ENCODE assay signal across 5 fruit fly cellular contexts in genomic region chrX:14840417-14840872, dm6.
A peak's percentile ranks its signal among the peaks of the same experiment; 100 is the strongest.
TF ChIP-seq lines count a peak whose summit lies in the region.

No protein-coding gene starts in this region.

- no peak for TF ChIP-seq CTCF in whole organism, embryonic (GFP tag; optimal IDR thresholded peaks at IDR 0.05; lab: Kevin White, UChicago)

TF ChIP-seq in whole organism, adult, 20 proteins besides CTCF, POLR2A, EP300 and RAD21:
- TF ChIP-seq Mnt (GFP tag; optimal IDR thresholded peaks at IDR 0.05; lab: Kevin White, UChicago) (no peak), kay (GFP tag; lab: Kevin White, UChicago; ENCODE audit: borderline replicate concordance) (peak; percentile 93), CG14711 (tag; optimal IDR thresholded peaks at IDR 0.05; lab: Kevin White, UChicago) (peak; percentile 37), bab1 (GFP tag; optimal IDR thresholded peaks at IDR 0.05; lab: Kevin White, UChicago) (peak; percentile 10), CG33017 (tag; optimal IDR thresholded peaks at IDR 0.05; lab: Kevin White, UChicago) (peak; percentile 15), toe (GFP tag; optimal IDR thresholded peaks at IDR 0.05; lab: Kevin White, UChicago) (no peak), CG7101 (tag; optimal IDR thresholded peaks at IDR 0.05; lab: Kevin White, UChicago) (peak; percentile 37)

TF ChIP-seq in whole organism, embryonic, 481 proteins besides CTCF, POLR2A, EP300 and RAD21 (continues in another document):
- TF ChIP-seq CG17328 (GFP tag; IDR thresholded peaks at IDR 0.05; lab: Robert Waterston, UW) = peak; percentile 23; the same call in 1 of the 2 replicates
- no peak for TF ChIP-seq CG6654 (GFP tag; optimal IDR thresholded peaks at IDR 0.05; lab: Kevin White, UChicago)
- no peak for TF ChIP-seq CG6272 (GFP tag; IDR thresholded peaks at IDR 0.05; lab: Robert Waterston, UW)
- TF ChIP-seq Ravus (GFP tag; IDR thresholded peaks at IDR 0.05; lab: Robert Waterston, UW) = no peak
- peak; percentile 67 for TF ChIP-seq CoRest (tag; optimal IDR thresholded peaks at IDR 0.05; lab: Kevin White, UChicago)
- TF ChIP-seq Nf-YB (GFP tag; optimal IDR thresholded peaks at IDR 0.05; lab: Kevin White, UChicago) = peak; percentile 3
- no peak for TF ChIP-seq CG8765 (GFP tag; IDR thresholded peaks at IDR 0.05; lab: Robert Waterston, UW)
- no peak for TF ChIP-seq Tbp (GFP tag; optimal IDR thresholded peaks at IDR 0.05; lab: Kevin White, UChicago)
- no peak for TF ChIP-seq CG3065 (GFP tag; optimal IDR thresholded peaks at IDR 0.05; lab: Kevin White, UChicago)
- TF ChIP-seq CG12744 (GFP tag; optimal IDR thresholded peaks at IDR 0.05; lab: Kevin White, UChicago) = no peak
- peak; percentile 56 for TF ChIP-seq CG7556 (GFP tag; optimal IDR thresholded peaks at IDR 0.05; lab: Kevin White, UChicago)
- peak; percentile 49 for TF ChIP-seq Rfx (GFP tag; IDR thresholded peaks at IDR 0.05; lab: Robert Waterston, UW)
- TF ChIP-seq hth (optimal IDR thresholded peaks at IDR 0.05; lab: Kevin White, UChicago) = no peak
- TF ChIP-seq CG42726 (GFP tag; IDR thresholded peaks at IDR 0.05; lab: Robert Waterston, UW; ENCODE audit: partially characterized antibody) = no peak
- TF ChIP-seq CG11093 (GFP tag; IDR thresholded peaks at IDR 0.05; lab: Robert Waterston, UW) = no peak
- TF ChIP-seq Mes4 (GFP tag; optimal IDR thresholded peaks at IDR 0.05; lab: Kevin White, UChicago) = no peak
- no peak for TF ChIP-seq CG4328 (GFP tag; optimal IDR thresholded peaks at IDR 0.05; lab: Kevin White, UChicago)
- TF ChIP-seq salm (tag; optimal IDR thresholded peaks at IDR 0.05; lab: Kevin White, UChicago) = no peak
- no peak for TF ChIP-seq nau (GFP tag; optimal IDR thresholded peaks at IDR 0.05; lab: Kevin White, UChicago)
- no peak for TF ChIP-seq CG10565 (GFP tag; optimal IDR thresholded peaks at IDR 0.05; lab: Kevin White, UChicago)
- TF ChIP-seq gro (GFP tag; optimal IDR thresholded peaks at IDR 0.05; lab: Kevin White, UChicago) = no peak
- TF ChIP-seq CG1832 (GFP tag; optimal IDR thresholded peaks at IDR 0.05; lab: Kevin White, UChicago) = no peak

TF ChIP-seq in whole organism, prepupa, 60 proteins besides CTCF, POLR2A, EP300 and RAD21 (continues in another document):
- peak; percentile 17 for TF ChIP-seq CG3919 (GFP tag; optimal IDR thresholded peaks at IDR 0.05; lab: Kevin White, UChicago)
- peak; percentile 56; the same call in 2 of the 3 replicates for TF ChIP-seq CG6163 (GFP tag; IDR thresholded peaks at IDR 0.05; lab: Robert Waterston, UW)
- peak; percentile 35 for TF ChIP-seq svp (GFP tag; lab: Kevin White, UChicago)
- TF ChIP-seq Blimp-1 (GFP tag; optimal IDR thresholded peaks at IDR 0.05; lab: Kevin White, UChicago) = no peak
- peak; percentile 52 for TF ChIP-seq CG32006 (GFP tag; optimal IDR thresholded peaks at IDR 0.05; lab: Kevin White, UChicago)
- TF ChIP-seq spab (GFP tag; optimal IDR thresholded peaks at IDR 0.05; lab: Kevin White, UChicago) = peak; percentile 52
- no peak for TF ChIP-seq CG31627 (GFP tag; optimal IDR thresholded peaks at IDR 0.05; lab: Kevin White, UChicago)
- TF ChIP-seq achi (GFP tag; optimal IDR thresholded peaks at IDR 0.05; lab: Kevin White, UChicago) = peak; percentile 35
- peak; percentile 61 for TF ChIP-seq CG15336 (GFP tag; IDR thresholded peaks at IDR 0.05; lab: Robert Waterston, UW)
- TF ChIP-seq Hr4 (GFP tag; optimal IDR thresholded peaks at IDR 0.05; lab: Kevin White, UChicago) = no peak
- peak; percentile 28 for TF ChIP-seq pdm3 (GFP tag; optimal IDR thresholded peaks at IDR 0.05; lab: Kevin White, UChicago)
- peak; percentile 64 to 73 for TF ChIP-seq ss (GFP tag; optimal IDR thresholded peaks at IDR 0.05; lab: Kevin White, UChicago)
- TF ChIP-seq salr (GFP tag; optimal IDR thresholded peaks at IDR 0.05; lab: Kevin White, UChicago) = peak in 1 of 2 experiments; percentile 29
- no peak for TF ChIP-seq CG11294 (GFP tag; IDR thresholded peaks at IDR 0.05; lab: Robert Waterston, UW)
- TF ChIP-seq vri (GFP tag; optimal IDR thresholded peaks at IDR 0.05; lab: Kevin White, UChicago) = no peak
- peak; percentile 49 for TF ChIP-seq CG10631 (GFP tag; optimal IDR thresholded peaks at IDR 0.05; lab: Kevin White, UChicago)
- no peak for TF ChIP-seq dac (GFP tag; optimal IDR thresholded peaks at IDR 0.05; lab: Kevin White, UChicago)
- TF ChIP-seq CG9139 (GFP tag; optimal IDR thresholded peaks at IDR 0.05; lab: Kevin White, UChicago) = peak; percentile 42
- peak; percentile 11 for TF ChIP-seq Sox102F (GFP tag; optimal IDR thresholded peaks at IDR 0.05; lab: Kevin White, UChicago)
- TF ChIP-seq OdsH (GFP tag; optimal IDR thresholded peaks at IDR 0.05; lab: Kevin White, UChicago) = peak; percentile 42
- peak; percentile 20 for TF ChIP-seq CG4318 (GFP tag; optimal IDR thresholded peaks at IDR 0.05; lab: Kevin White, UChicago)
- TF ChIP-seq Ets96B (tag; optimal IDR thresholded peaks at IDR 0.05; lab: Kevin White, UChicago) = peak; percentile 48

TF ChIP-seq in whole organism, pupa, 21 proteins besides CTCF, POLR2A, EP300 and RAD21:
- TF ChIP-seq Snoo (tag; optimal IDR thresholded peaks at IDR 0.05; lab: Kevin White, UChicago) (peak; percentile 13), CG10348 (GFP tag; IDR thresholded peaks at IDR 0.05; lab: Robert Waterston, UW) (no peak), rn (GFP tag; IDR thresholded peaks at IDR 0.05; lab: Robert Waterston, UW) (no peak), D1 (tag; optimal IDR thresholded peaks at IDR 0.05; lab: Kevin White, UChicago) (peak; percentile 52), CG14655 (GFP tag; optimal IDR thresholded peaks at IDR 0.05; lab: Kevin White, UChicago) (peak; percentile 50), Pif1A (GFP tag; optimal IDR thresholded peaks at IDR 0.05; lab: Kevin White, UChicago) (peak; percentile 50), CG8159 (tag; optimal IDR thresholded peaks at IDR 0.05; lab: Kevin White, UChicago) (peak; percentile 58), CG13204 (GFP tag; optimal IDR thresholded peaks at IDR 0.05; lab: Kevin White, UChicago) (peak; percentile 32), CG4496 (GFP tag; IDR thresholded peaks at IDR 0.05; lab: Robert Waterston, UW) (peak; percentile 72), CG17806 (tag; optimal IDR thresholded peaks at IDR 0.05; lab: Kevin White, UChicago) (peak; percentile 58), gl (tag; optimal IDR thresholded peaks at IDR 0.05; lab: Kevin White, UChicago) (peak; percentile 61), EcR (GFP tag; optimal IDR thresholded peaks at IDR 0.05; lab: Kevin White, UChicago) (no peak), Ets98B (GFP tag; IDR thresholded peaks at IDR 0.05; lab: Robert Waterston, UW) (peak; percentile 16; the same call in 1 of the 2 replicates), CG12605 (GFP tag; IDR thresholded peaks at IDR 0.05; lab: Robert Waterston, UW) (peak; percentile 85), CG15710 (tag; optimal IDR thresholded peaks at IDR 0.05; lab: Kevin White, UChicago) (peak; percentile 68), Pif1B (GFP tag; optimal IDR thresholded peaks at IDR 0.05; lab: Kevin White, UChicago) (peak; percentile 16), CG9948 (tag; optimal IDR thresholded peaks at IDR 0.05; lab: Kevin White, UChicago) (peak; percentile 47), fd96Ca (GFP tag; IDR thresholded peaks at IDR 0.05; lab: Robert Waterston, UW) (no peak), CG32121 (GFP tag; IDR thresholded peaks at IDR 0.05; lab: Robert Waterston, UW) (peak; percentile 60), CG8301 (tag; optimal IDR thresholded peaks at IDR 0.05; lab: Kevin White, UChicago) (peak; percentile 16), CG34367 (tag; optimal IDR thresholded peaks at IDR 0.05; lab: Kevin White, UChicago) (peak; percentile 69)

TF ChIP-seq in whole organism, wandering third instar larva, 38 proteins besides CTCF, POLR2A, EP300 and RAD21:
- TF ChIP-seq HLH106 (tag; optimal IDR thresholded peaks at IDR 0.05; lab: Kevin White, UChicago) = peak; percentile 50
- peak in 1 of 2 experiments; percentile 44 for TF ChIP-seq foxo (GFP tag; optimal IDR thresholded peaks at IDR 0.05; lab: Kevin White, UChicago)
- TF ChIP-seq rgr (GFP tag; optimal IDR thresholded peaks at IDR 0.05; lab: Kevin White, UChicago) = peak; percentile 2
- TF ChIP-seq OdsH (GFP tag; optimal IDR thresholded peaks at IDR 0.05; lab: Kevin White, UChicago) = peak; percentile 23
- peak; percentile 52 for TF ChIP-seq Sp1 (GFP tag; optimal IDR thresholded peaks at IDR 0.05; lab: Kevin White, UChicago)
- TF ChIP-seq sv (GFP tag; optimal IDR thresholded peaks at IDR 0.05; lab: Kevin White, UChicago) = no peak
